Fruit fly (Drosophila melanogaster): ENCODE data around the gene CG4991.
A peak's percentile ranks its signal among the peaks of the same experiment; 100 is the strongest.

The CG4991 gene

dm6 chrX:17125017-17125821, 33.6 kb downstream of the CG4991 start (continued):
- TF ChIP-seq CG16779 (tag; optimal IDR thresholded peaks at IDR 0.05) (peak; percentile 41), Sox14 (GFP tag; optimal IDR thresholded peaks at IDR 0.05) (no peak), Blimp-1 (GFP tag; optimal IDR thresholded peaks at IDR 0.05) (no peak), Smox (GFP tag; optimal IDR thresholded peaks at IDR 0.05) (peak; percentile 15), fd59A (GFP tag; optimal IDR thresholded peaks at IDR 0.05) (no peak), fd85E (GFP tag; optimal IDR thresholded peaks at IDR 0.05) (no peak), fkh (GFP tag; optimal IDR thresholded peaks at IDR 0.05) (peak; percentile 69), CG3919 (GFP tag; optimal IDR thresholded peaks at IDR 0.05) (peak; percentile 29), CG4318 (GFP tag; optimal IDR thresholded peaks at IDR 0.05) (no peak), CG6276 (GFP tag; optimal IDR thresholded peaks at IDR 0.05) (peak; percentile 47), CG32006 (GFP tag; optimal IDR thresholded peaks at IDR 0.05) (peak; percentile 29), net (GFP tag; optimal IDR thresholded peaks at IDR 0.05) (peak; percentile 38), CG11762 (GFP tag; optimal IDR thresholded peaks at IDR 0.05; ENCODE audit: insufficient read depth) (peak; percentile 10), Eip75B (GFP tag; optimal IDR thresholded peaks at IDR 0.05) (peak; percentile 24), CG10631 (GFP tag; optimal IDR thresholded peaks at IDR 0.05) (peak; percentile 2), Ets21C (GFP tag; optimal IDR thresholded peaks at IDR 0.05) (peak; percentile 15), CG3032 (tag; optimal IDR thresholded peaks at IDR 0.05) (peak; percentile 43), dac (GFP tag; optimal IDR thresholded peaks at IDR 0.05) (no peak), CG8632 (GFP tag; optimal IDR thresholded peaks at IDR 0.05) (peak; percentile 10), topi (GFP tag; optimal IDR thresholded peaks at IDR 0.05) (peak; percentile 45), CG6854 (GFP tag; optimal IDR thresholded peaks at IDR 0.05) (no peak), CG10669 (GFP tag; optimal IDR thresholded peaks at IDR 0.05) (peak; percentile 43), Hr38 (GFP tag; optimal IDR thresholded peaks at IDR 0.05) (no peak), CG7368 (GFP tag; optimal IDR thresholded peaks at IDR 0.05) (peak; percentile 9), Hr39 (GFP tag; optimal IDR thresholded peaks at IDR 0.05) (no peak), acj6 (GFP tag; optimal IDR thresholded peaks at IDR 0.05) (peak; percentile 13), pdm3 (GFP tag; optimal IDR thresholded peaks at IDR 0.05) (no peak), dsx (GFP tag; optimal IDR thresholded peaks at IDR 0.05; ENCODE audit: poor library complexity, severe bottlenecking) (peak; percentile 8), Eip78C (GFP tag) (peak; percentile 87), CG8319 (GFP tag; optimal IDR thresholded peaks at IDR 0.05) (no peak)

- TF ChIP-seq Met (GFP tag; optimal IDR thresholded peaks at IDR 0.05): peak; percentile 50
- no peak for TF ChIP-seq Hr38 (GFP tag; optimal IDR thresholded peaks at IDR 0.05)
- TF ChIP-seq Eip75B (GFP tag; optimal IDR thresholded peaks at IDR 0.05): no peak
- peak; percentile 43 for TF ChIP-seq Hr4 (GFP tag; optimal IDR thresholded peaks at IDR 0.05)
- TF ChIP-seq Hr39 (GFP tag; optimal IDR thresholded peaks at IDR 0.05): no peak
- peak; percentile 53 for TF ChIP-seq esn (GFP tag; optimal IDR thresholded peaks at IDR 0.05)
- TF ChIP-seq net (GFP tag; optimal IDR thresholded peaks at IDR 0.05): peak; percentile 55
- TF ChIP-seq CG6854 (GFP tag; optimal IDR thresholded peaks at IDR 0.05): peak; percentile 5
- TF ChIP-seq CG10669 (GFP tag; optimal IDR thresholded peaks at IDR 0.05): peak; percentile 35
- peak; percentile 69 for TF ChIP-seq CG6276 (GFP tag; optimal IDR thresholded peaks at IDR 0.05)
- peak; percentile 47 for TF ChIP-seq CG10631 (GFP tag; optimal IDR thresholded peaks at IDR 0.05)
- TF ChIP-seq CG6808 (GFP tag; optimal IDR thresholded peaks at IDR 0.05): no peak
- peak; percentile 4 for TF ChIP-seq Sox15 (GFP tag; optimal IDR thresholded peaks at IDR 0.05)
- TF ChIP-seq lz (GFP tag; optimal IDR thresholded peaks at IDR 0.05): no peak
- TF ChIP-seq achi (GFP tag; optimal IDR thresholded peaks at IDR 0.05): no peak
- TF ChIP-seq CG8319 (GFP tag; optimal IDR thresholded peaks at IDR 0.05): no peak
- peak; percentile 68 for TF ChIP-seq CG34406 (GFP tag; optimal IDR thresholded peaks at IDR 0.05)
- peak in 1 of 2 experiments; percentile 25 for TF ChIP-seq salr (GFP tag; optimal IDR thresholded peaks at IDR 0.05)
- TF ChIP-seq Smox (GFP tag; optimal IDR thresholded peaks at IDR 0.05): no peak
- TF ChIP-seq ss (GFP tag; optimal IDR thresholded peaks at IDR 0.05): no peak
- TF ChIP-seq eg (GFP tag; IDR thresholded peaks at IDR 0.05): no peak; the same call in 2 of the 3 replicates
- peak; percentile 49 for TF ChIP-seq svp (GFP tag)
- peak; percentile 2 for TF ChIP-seq Sox14 (GFP tag; optimal IDR thresholded peaks at IDR 0.05)
- peak; percentile 58 for TF ChIP-seq acj6 (GFP tag; optimal IDR thresholded peaks at IDR 0.05)
- TF ChIP-seq Blimp-1 (GFP tag; optimal IDR thresholded peaks at IDR 0.05): no peak
- no peak for TF ChIP-seq fd59A (GFP tag; optimal IDR thresholded peaks at IDR 0.05)
- TF ChIP-seq Eip78C (GFP tag): peak; percentile 86
- TF ChIP-seq pdm3 (GFP tag; optimal IDR thresholded peaks at IDR 0.05): peak; percentile 28
- peak; percentile 66 for TF ChIP-seq CG15336 (GFP tag; IDR thresholded peaks at IDR 0.05)
- TF ChIP-seq CG4318 (GFP tag; optimal IDR thresholded peaks at IDR 0.05): peak; percentile 27
- peak; percentile 35 for TF ChIP-seq Sox102F (GFP tag; optimal IDR thresholded peaks at IDR 0.05)
- TF ChIP-seq CG11294 (GFP tag; IDR thresholded peaks at IDR 0.05): 0 out of 2 replicates have a peak, but pooled peaks have one; percentile 31
These were observed 38.2 kb downstream of the CG4991 start for dm6 chrX:17129733-17130466.
